Worm (Caenorhabditis elegans): ENCODE measurements around the gene cnb-1.

The cnb-1 gene

DNA sequence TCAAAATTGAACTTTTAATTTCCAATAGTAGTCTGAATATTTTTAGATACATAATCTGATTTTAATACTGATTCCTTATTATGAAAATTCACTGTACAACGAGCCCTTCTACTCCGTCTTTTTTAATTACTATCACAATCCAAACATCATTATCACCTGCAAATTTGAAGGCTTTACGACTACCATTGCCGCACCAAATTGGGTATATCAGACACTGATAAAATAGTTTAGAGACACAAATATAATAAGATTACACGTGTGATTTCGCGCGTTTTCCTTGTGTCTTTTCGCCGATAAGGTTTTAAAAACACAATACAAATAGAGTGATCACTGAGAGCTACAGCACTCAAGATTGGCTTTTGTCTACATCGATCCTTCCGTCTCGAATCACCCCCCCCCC is 27.5 kb downstream of the cnb-1 start:
- peak; percentile 90 for TF ChIP-seq elt-2 (tag; optimal IDR thresholded peaks at IDR 0.05)
- no peak for TF ChIP-seq unc-3 (GFP tag; conservative IDR thresholded peaks at IDR 0.05)
- no peak for TF ChIP-seq unc-3 (tag; optimal IDR thresholded peaks at IDR 0.05)
- no peak for TF ChIP-seq ceh-22 (tag; optimal IDR thresholded peaks at IDR 0.05)

DNA sequence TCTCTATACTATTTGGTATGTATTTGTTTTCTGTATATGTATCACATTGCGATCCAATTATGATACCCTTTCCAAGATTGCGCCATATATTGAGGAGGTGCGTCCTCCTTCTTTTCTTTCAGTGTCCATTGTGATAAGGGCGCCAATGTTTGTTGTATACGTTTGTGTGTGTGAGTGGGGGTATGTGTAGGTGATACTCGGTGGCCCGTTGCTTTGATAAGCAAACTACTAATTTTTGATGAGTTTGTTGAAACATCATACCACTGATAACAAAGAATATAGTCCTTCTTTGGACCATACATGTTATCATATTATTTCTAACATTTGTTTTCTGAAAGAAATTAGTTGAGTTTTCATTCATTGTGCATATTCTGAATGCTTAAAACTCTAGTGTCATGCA is 28.2 kb downstream of the cnb-1 start:
- no peak for TF ChIP-seq hlh-8 (tag; optimal IDR thresholded peaks at IDR 0.05)
- peak; percentile 93 for TF ChIP-seq elt-2 (tag; optimal IDR thresholded peaks at IDR 0.05)

DNA sequence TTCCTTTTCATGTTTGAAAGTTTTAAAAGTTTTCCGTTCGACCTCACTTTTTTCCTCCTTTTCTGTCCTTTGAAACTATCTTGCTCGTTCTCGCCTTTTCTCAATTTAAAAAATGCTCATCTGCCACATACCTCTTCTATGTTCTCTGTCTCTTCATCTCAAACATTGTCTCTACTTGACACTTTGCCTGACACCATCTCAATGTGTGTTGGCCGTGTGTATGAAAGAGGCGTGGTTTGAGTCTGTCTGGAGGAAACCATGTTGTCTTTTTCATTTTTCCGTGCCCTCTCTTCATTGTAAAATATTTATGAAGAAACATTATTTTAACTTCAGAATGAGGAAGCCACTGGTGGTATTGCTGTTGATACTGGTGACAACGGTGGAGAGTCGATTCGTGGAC is 31.7 kb downstream of the cnb-1 start, which contains the start of gene K03B8.6:
Gene K03B8.6, plus strand, starts transcription at position 334 of the 400 bp plus-strand sequence.
- TF ChIP-seq ref-2 (tag; optimal IDR thresholded peaks at IDR 0.05) (no peak), ceh-30 (tag; optimal IDR thresholded peaks at IDR 0.05) (no peak), hlh-13 (GFP tag; optimal IDR thresholded peaks at IDR 0.05) (no peak), zip-5 (tag; optimal IDR thresholded peaks at IDR 0.05) (no peak)

DNA sequence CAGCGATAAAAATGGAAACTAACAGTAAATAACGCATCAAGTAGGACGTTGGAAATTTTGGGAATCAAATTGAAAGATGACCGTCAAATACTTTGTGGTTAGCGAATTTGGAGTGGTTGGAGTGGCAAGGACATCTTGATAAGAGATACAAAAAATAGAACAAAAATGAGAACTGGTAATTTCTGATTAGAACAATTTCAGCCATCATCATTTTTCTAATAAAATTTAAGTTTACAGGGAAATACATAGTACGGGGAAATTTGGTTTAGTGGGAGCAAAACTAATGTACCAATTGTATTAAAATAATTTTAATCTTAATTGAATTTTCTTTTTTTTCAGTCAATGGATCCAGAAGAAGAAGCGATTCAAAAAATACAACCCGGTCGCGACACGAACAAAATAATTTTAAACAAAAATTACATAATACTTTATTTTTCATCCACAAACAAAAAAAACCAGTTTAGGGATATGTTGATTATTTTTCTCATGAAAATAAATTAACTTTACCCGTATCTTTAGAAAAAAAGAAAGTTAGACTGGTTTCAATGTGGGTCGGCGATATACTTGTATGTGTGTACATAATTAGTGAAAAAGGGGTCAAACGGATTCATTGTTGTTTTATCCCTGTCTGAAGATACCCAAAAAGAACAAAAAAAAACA is 35.5 kb downstream of the cnb-1 start, which contains the start of the genes K03B8.8 and grl-3:
Gene K03B8.8, minus strand, starts transcription at position 101 of the 660 bp plus-strand sequence.
Gene grl-3, plus strand, starts transcription at position 610 of the 660 bp plus-strand sequence.
- no peak for TF ChIP-seq ceh-31 (tag; optimal IDR thresholded peaks at IDR 0.05)
- TF ChIP-seq F13H6.1 (tag; optimal IDR thresholded peaks at IDR 0.05): no peak
- TF ChIP-seq hlh-15 (tag; optimal IDR thresholded peaks at IDR 0.05): no peak
- TF ChIP-seq unc-86 (tag; optimal IDR thresholded peaks at IDR 0.05): no peak
- no peak for TF ChIP-seq ceh-14 (tag; optimal IDR thresholded peaks at IDR 0.05)
- no peak for TF ChIP-seq sox-4 (tag; optimal IDR thresholded peaks at IDR 0.05)
- no peak for TF ChIP-seq Y22D7AL.16 (tag; optimal IDR thresholded peaks at IDR 0.05)
- TF ChIP-seq dmd-4 (tag; optimal IDR thresholded peaks at IDR 0.05; ENCODE audit: borderline replicate concordance): no peak
- no peak for TF ChIP-seq T23F11.4 (GFP tag; optimal IDR thresholded peaks at IDR 0.05)
- TF ChIP-seq elt-2 (tag; optimal IDR thresholded peaks at IDR 0.05): no peak
- no peak for TF ChIP-seq pha-2 (tag; optimal IDR thresholded peaks at IDR 0.05)
- no peak for TF ChIP-seq gmeb-2 (tag; optimal IDR thresholded peaks at IDR 0.05)
- TF ChIP-seq dve-1 (tag; optimal IDR thresholded peaks at IDR 0.05): no peak
- no peak for TF ChIP-seq fax-1 (tag; optimal IDR thresholded peaks at IDR 0.05)

DNA sequence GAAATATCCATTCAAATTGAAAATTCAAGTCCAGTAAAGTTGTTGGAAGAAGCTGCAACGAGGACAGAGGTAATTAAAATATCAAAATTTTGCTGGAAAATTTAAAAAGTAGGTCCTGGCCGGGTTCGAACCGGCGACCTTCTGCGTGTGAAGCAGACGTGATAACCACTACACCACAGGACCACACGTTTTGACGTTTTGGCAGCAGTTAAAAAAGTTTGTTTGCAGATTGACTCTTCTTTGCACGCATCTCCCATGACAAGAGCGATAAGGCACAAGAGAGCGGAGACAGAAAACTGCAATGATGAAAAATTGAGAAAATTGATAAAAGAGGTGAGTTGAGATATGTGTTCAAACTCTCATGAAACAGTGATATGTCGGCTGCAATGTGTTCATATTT is 36.6 kb downstream of the cnb-1 start:
- TF ChIP-seq elt-2 (tag; optimal IDR thresholded peaks at IDR 0.05): peak; percentile 63
- no peak for TF ChIP-seq ceh-22 (tag; optimal IDR thresholded peaks at IDR 0.05)
- no peak for TF ChIP-seq unc-42 (tag; optimal IDR thresholded peaks at IDR 0.05)

DNA sequence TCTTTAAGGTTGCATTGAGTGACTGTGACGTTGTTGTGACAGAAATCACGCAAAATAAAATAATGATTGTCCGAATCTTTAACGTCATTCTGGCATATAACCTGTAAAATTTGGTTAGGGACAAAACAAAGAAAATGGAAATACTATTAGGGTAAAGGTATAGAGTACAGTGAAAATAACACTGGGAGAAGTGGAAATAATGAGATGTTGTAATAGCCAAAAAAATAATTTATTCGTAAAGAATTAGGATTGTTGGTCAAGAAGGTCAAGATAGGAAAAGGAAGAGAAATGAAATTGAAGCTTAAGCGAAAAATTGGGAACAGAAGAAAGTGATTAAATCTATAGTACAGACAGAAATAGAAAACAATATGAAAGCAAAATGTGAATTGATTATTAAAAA is 39.5 kb downstream of the cnb-1 start, which contains the start of gene deg-3:
Gene deg-3, minus strand, starts transcription at position 101 of the 400 bp plus-strand sequence.
- TF ChIP-seq hlh-13 (GFP tag; optimal IDR thresholded peaks at IDR 0.05): no peak
- no peak for TF ChIP-seq K09A11.1 (tag; optimal IDR thresholded peaks at IDR 0.05; ENCODE audit: insufficient read depth)
- no peak for TF ChIP-seq fkh-10 (GFP tag; optimal IDR thresholded peaks at IDR 0.05)
- TF ChIP-seq pqm-1 (tag; optimal IDR thresholded peaks at IDR 0.05): no peak
- TF ChIP-seq fax-1 (tag; optimal IDR thresholded peaks at IDR 0.05): no peak
- TF ChIP-seq ztf-16 (tag; optimal IDR thresholded peaks at IDR 0.05): no peak
- TF ChIP-seq nhr-232 (tag; optimal IDR thresholded peaks at IDR 0.05): no peak
- TF ChIP-seq unc-86 (tag; optimal IDR thresholded peaks at IDR 0.05): no peak
- TF ChIP-seq ceh-34 (tag; optimal IDR thresholded peaks at IDR 0.05): no peak
- no peak for TF ChIP-seq mec-3 (tag; optimal IDR thresholded peaks at IDR 0.05; ENCODE audit: borderline replicate concordance)
- no peak for TF ChIP-seq ceh-45 (GFP tag; IDR thresholded peaks at IDR 0.05)
- no peak for TF ChIP-seq nhr-11 (tag; optimal IDR thresholded peaks at IDR 0.05)

Data from whole organism, late embryonic.